Worm (Caenorhabditis elegans): ENCODE measurements around the gene R05D3.3.

R05D3.3 gene

ce11 chrIII:8356407-8356881 is 7.4 kb upstream of the R05D3.3 start (continued):
- TF ChIP-seq mxl-3 (GFP tag; optimal IDR thresholded peaks at IDR 0.05) (peak; percentile 71), mdt-29 (GFP tag; IDR thresholded peaks at IDR 0.05) (no peak), dpl-1 (GFP tag; optimal IDR thresholded peaks at IDR 0.05) (peak; percentile 73), daf-16 (GFP tag; optimal IDR thresholded peaks at IDR 0.05) (peak in 1 of 2 experiments; percentile 28), daf-16 (tag; optimal IDR thresholded peaks at IDR 0.05) (peak; percentile 15), tra-1 (GFP tag; IDR thresholded peaks at IDR 0.05) (0 out of 2 replicates have a peak, but pooled peaks have one; percentile 17), aha-1 (tag) (peak; percentile 86), nhr-11 (tag; optimal IDR thresholded peaks at IDR 0.05) (peak; percentile 86), ama-1 (optimal IDR thresholded peaks at IDR 0.05) (peak; percentile 43), ceh-28 (tag; optimal IDR thresholded peaks at IDR 0.05) (no peak)

DNA sequence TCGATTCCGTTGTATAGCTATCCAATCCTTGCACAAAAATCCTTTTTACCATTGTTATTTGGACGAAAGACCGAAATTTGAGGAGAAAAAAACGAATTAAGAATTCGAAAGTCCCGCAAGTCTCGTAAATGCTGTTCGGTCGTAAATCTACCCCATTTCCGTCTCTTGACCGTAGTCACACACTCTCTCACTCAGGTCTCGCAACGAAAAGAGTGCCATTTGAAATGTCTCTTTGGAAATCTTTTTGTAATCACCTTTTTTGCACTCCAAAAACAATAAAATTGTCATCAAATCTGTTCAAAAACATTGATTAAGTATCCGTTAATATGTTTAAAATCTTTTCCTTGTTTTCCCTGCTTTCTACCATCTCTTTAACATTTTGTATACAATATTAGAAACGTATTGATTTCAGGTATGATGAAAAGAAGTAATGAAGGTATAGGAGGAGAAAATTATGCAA is 5.6 kb upstream of the R05D3.3 start, which contains the start of the genes R05D3.8 and rfp-1:
TSS of gene R05D3.8 (minus strand) at position 115 of the 460 bp plus-strand sequence.
TSS of gene rfp-1 (plus strand) at position 410 of the 460 bp plus-strand sequence.
- TF ChIP-seq mep-1 (tag; optimal IDR thresholded peaks at IDR 0.05) (peak; percentile 87), spr-3 (GFP tag; optimal IDR thresholded peaks at IDR 0.05) (no peak), duxl-1 (tag; optimal IDR thresholded peaks at IDR 0.05; ENCODE audit: poor library complexity) (peak; percentile 6), ZK546.5 (tag; optimal IDR thresholded peaks at IDR 0.05) (peak in 1 of 2 experiments; percentile 19), daf-16 (GFP tag; optimal IDR thresholded peaks at IDR 0.05) (no peak), daf-16 (tag; optimal IDR thresholded peaks at IDR 0.05) (peak; percentile 51), T26A8.4 (GFP tag; IDR thresholded peaks at IDR 0.05) (peak; percentile 45; the same call in 1 of the 2 replicates), unc-39 (tag; optimal IDR thresholded peaks at IDR 0.05) (no peak), dmd-6 (GFP tag; IDR thresholded peaks at IDR 0.05) (peak; percentile 40), mdl-1 (tag; optimal IDR thresholded peaks at IDR 0.05) (peak in 1 of 2 experiments; percentile 28), snpc-4 (tag; optimal IDR thresholded peaks at IDR 0.05) (no peak), pha-4 (GFP tag; IDR thresholded peaks at IDR 0.05) (no peak), pha-4 (tag; optimal IDR thresholded peaks at IDR 0.05) (peak; percentile 83), daf-19 (GFP tag; conservative IDR thresholded peaks at IDR 0.05) (no peak), aha-1 (tag) (peak; percentile 44), hif-1 (tag; optimal IDR thresholded peaks at IDR 0.05) (peak in 1 of 2 experiments; percentile 54), madf-9 (GFP tag; conservative IDR thresholded peaks at IDR 0.05) (no peak), cey-2 (tag; optimal IDR thresholded peaks at IDR 0.05; ENCODE audit: borderline replicate concordance, insufficient read depth) (no peak), ceh-28 (tag; optimal IDR thresholded peaks at IDR 0.05) (no peak), lin-38 (GFP tag; IDR thresholded peaks at IDR 0.05) (peak; percentile 65), pqm-1 (tag; optimal IDR thresholded peaks at IDR 0.05) (peak; percentile 3), lin-13 (GFP tag; optimal IDR thresholded peaks at IDR 0.05) (peak; percentile 88), nhr-77 (tag; optimal IDR thresholded peaks at IDR 0.05) (peak; percentile 91), mes-2 (tag; optimal IDR thresholded peaks at IDR 0.05; ENCODE audit: poor library complexity, severe bottlenecking) (peak; percentile 89), vab-7 (GFP tag; IDR thresholded peaks at IDR 0.05) (no peak), dve-1 (tag; optimal IDR thresholded peaks at IDR 0.05; ENCODE audit: insufficient read depth) (peak; percentile 90), ZK337.2 (GFP tag; IDR thresholded peaks at IDR 0.05) (no peak), lsy-2 (tag; optimal IDR thresholded peaks at IDR 0.05) (peak; percentile 97 to 99), arid-1 (GFP tag; conservative IDR thresholded peaks at IDR 0.05) (peak; percentile 67; the same call in 1 of the 2 replicates), dpl-1 (GFP tag; optimal IDR thresholded peaks at IDR 0.05) (peak; percentile 87), ceh-44 (GFP tag; IDR thresholded peaks at IDR 0.05) (no peak), rbr-2 (tag; optimal IDR thresholded peaks at IDR 0.05) (peak; percentile 43), nhr-10 (tag; optimal IDR thresholded peaks at IDR 0.05) (no peak), hlh-11 (tag; optimal IDR thresholded peaks at IDR 0.05) (peak; percentile 60), nhr-11 (tag; optimal IDR thresholded peaks at IDR 0.05) (peak; percentile 89), nhr-28 (tag; optimal IDR thresholded peaks at IDR 0.05) (peak; percentile 85), nhr-48 (tag; optimal IDR thresholded peaks at IDR 0.05) (no peak), D1046.2 (GFP tag; IDR thresholded peaks at IDR 0.05) (no peak), mxl-3 (GFP tag; optimal IDR thresholded peaks at IDR 0.05) (peak; percentile 25), R02D3.7 (tag; optimal IDR thresholded peaks at IDR 0.05) (peak; percentile 97), lin-15B (tag; optimal IDR thresholded peaks at IDR 0.05) (peak; percentile 49), F37D6.2 (tag; optimal IDR thresholded peaks at IDR 0.05) (peak; percentile 39), nhr-41 (GFP tag; IDR thresholded peaks at IDR 0.05) (no peak), nhr-6 (tag; optimal IDR thresholded peaks at IDR 0.05) (peak; percentile 88)
